Worm (Caenorhabditis elegans) whole organism, L4 larva: ENCODE measurements around the gene T09F5.2.

ENCODE experiments used
- aha-1 ChIP-seq: fragments of 150-350 bp; peaks from one replicate; lab custom pipeline; 2014; ENCODE audit warnings: missing biosample characterization, missing genetic modification characterization
- dmd-9 ChIP-seq: fragments of 200-800 bp; sonication (Bioruptor generic); IDR thresholded peaks from 2 replicates; pipeline ENCODE4 v1.3.6; 2022; ENCODE audit warnings: missing genetic modification reagents, missing genetic modification characterization, missing compliant biosample characterization
- dpl-1 ChIP-seq: fragments of 150-350 bp; optimal IDR thresholded peaks from 2 replicates; lab custom pipeline; 2014; ENCODE audit warnings: missing biosample characterization, missing genetic modification reagents, missing genetic modification characterization
- fkh-10 ChIP-seq: fragments of 150-350 bp; optimal IDR thresholded peaks from 2 replicates; lab custom pipeline; 2014; ENCODE audit warnings: missing biosample characterization, missing genetic modification reagents, missing genetic modification characterization
- lsy-2 ChIP-seq, 2 experiments: fragments of 150-350 bp in 1 of 2; sonication (generic microtip) in 1 of 2; optimal IDR thresholded peaks; 2 replicates each; lab custom pipeline; 2014 to 2017; ENCODE audit warnings: missing biosample characterization in 2 of 2, missing genetic modification characterization in 2 of 2
- nhr-237 ChIP-seq: sonication (generic microtip); optimal IDR thresholded peaks from 2 replicates; lab custom pipeline; 2017; ENCODE audit warnings: missing biosample characterization, missing genetic modification characterization
- pha-4 ChIP-seq, 2 experiments: fragments of 150-350 bp in 1 of 2; fragments of 200-800 bp in 1 of 2; sonication (Bioruptor generic) in 1 of 2; IDR thresholded peaks in 1 of 2; optimal IDR thresholded peaks in 1 of 2; 2 replicates each; pipeline versions ENCODE4 v1.3.6 to Lab custom; 2014 to 2022; ENCODE audit warnings: missing genetic modification characterization in 2 of 2, missing genetic modification reagents in 2 of 2, missing biosample characterization in 1 of 2, missing compliant biosample characterization in 1 of 2
- set-16 ChIP-seq: fragments of 200-800 bp; sonication (Bioruptor generic); IDR thresholded peaks from 2 replicates; pipeline ENCODE4 v1.3.6; 2022; ENCODE audit warnings: missing genetic modification reagents, missing genetic modification characterization, missing compliant biosample characterization
- unc-130 ChIP-seq: sonication (generic microtip); optimal IDR thresholded peaks from 2 replicates; lab custom pipeline; 2016; ENCODE audit warnings: missing genetic modification reagents, missing genetic modification characterization, missing compliant biosample characterization
- unc-62 ChIP-seq, 3 experiments: fragments of 150-350 bp in 1 of 3; sonication (generic microtip); optimal IDR thresholded peaks in 2 of 3; peaks in 1 of 3; 1 replicate in 1 of 3; 2 replicates in 2 of 3; lab custom pipeline; 2014 to 2017; ENCODE audit warnings: missing biosample characterization in 3 of 3, missing genetic modification characterization in 3 of 3, missing genetic modification reagents in 3 of 3, missing genotype in 1 of 3
- zag-1 ChIP-seq: fragments of 150-350 bp; optimal IDR thresholded peaks from 2 replicates; lab custom pipeline; 2014; ENCODE audit warnings: missing biosample characterization, missing genetic modification characterization
- ztf-11 ChIP-seq: fragments of 150-350 bp; optimal IDR thresholded peaks from 2 replicates; lab custom pipeline; 2014; ENCODE audit warnings: missing biosample characterization, missing genetic modification characterization

ce11 chrV:15199768-15200167 is 49.0 kb downstream of the T09F5.2 start, which contains the start of gene Y75B12B.10:
- TF ChIP-seq lsy-2 (tag; optimal IDR thresholded peaks at IDR 0.05; lab: Kevin White, UChicago) (no peak), zag-1 (tag; lab: Kevin White, UChicago) (no peak), aha-1 (tag; lab: Kevin White, UChicago) (no peak), fkh-10 (GFP tag; lab: Kevin White, UChicago) (no peak), ztf-11 (no peak), unc-62 (GFP tag; optimal IDR thresholded peaks at IDR 0.05 in 1 of 2; lab: Kevin White, UChicago) (no peak), unc-62 (tag; optimal IDR thresholded peaks at IDR 0.05; lab: Kevin White, UChicago) (no peak), set-16 (no peak), dmd-9 (GFP tag; lab: Robert Waterston, UW) (no peak), dpl-1 (GFP tag; lab: Kevin White, UChicago) (no peak), nhr-237 (tag; lab: Kevin White, UChicago) (no peak), pha-4 (GFP tag; IDR thresholded peaks at IDR 0.05; lab: Robert Waterston, UW) (no peak), pha-4 (tag; optimal IDR thresholded peaks at IDR 0.05; lab: Kevin White, UChicago) (no peak), unc-130 (GFP tag; lab: Kevin White, UChicago) (no peak)
